Fruit fly (Drosophila melanogaster): ENCODE results near the gene CG42590.
A peak's percentile ranks its signal among the peaks of the same experiment; 100 is the strongest.

DNA sequence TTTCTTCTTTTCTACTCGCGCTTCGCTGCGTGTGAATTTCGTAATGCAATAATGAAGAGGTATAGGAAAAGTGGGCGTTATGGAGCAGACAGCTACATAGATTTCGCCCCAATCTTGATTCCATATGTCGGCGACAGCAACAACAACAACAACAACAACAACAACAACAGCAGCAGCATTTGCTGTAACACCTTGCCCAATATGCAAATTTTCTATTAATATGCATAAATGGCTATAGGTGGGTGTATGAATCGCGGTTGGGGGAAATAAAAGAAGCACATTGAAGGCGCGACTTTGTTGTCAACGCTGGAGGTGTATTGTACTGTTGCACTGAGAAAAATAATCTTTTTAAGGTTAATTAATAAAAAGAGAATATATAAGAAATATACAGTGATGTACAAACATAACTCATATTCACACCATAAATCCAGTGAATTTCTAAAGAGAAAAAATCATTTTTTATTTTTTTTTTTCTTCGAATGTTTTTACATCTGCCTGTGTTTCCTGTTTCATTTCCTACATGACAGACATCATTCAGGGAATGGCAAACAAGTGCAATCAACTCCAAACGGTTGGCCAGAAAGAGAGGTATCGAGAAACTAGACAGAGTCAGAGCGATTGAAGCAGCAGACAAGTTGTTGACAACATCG is 27.5 kb downstream of the CG42590 start:
- TF ChIP-seq CG12299 (tag; optimal IDR thresholded peaks at IDR 0.05): no peak
- no peak for TF ChIP-seq CG2678 (tag; optimal IDR thresholded peaks at IDR 0.05)
- no peak for TF ChIP-seq NK7.1 (GFP tag; optimal IDR thresholded peaks at IDR 0.05)
- peak; percentile 72 for TF ChIP-seq CG4360 (GFP tag; IDR thresholded peaks at IDR 0.05)
- TF ChIP-seq Dip3 (GFP tag; optimal IDR thresholded peaks at IDR 0.05): no peak

Measured in whole organism, embryonic.